Worm (Caenorhabditis elegans) whole organism, L1 larva: Measurements from ENCODE around the gene tpp-2.

Source experiments
- C16A3.4 ChIP-seq: fragments of 150-350 bp; optimal IDR thresholded peaks from 2 replicates; lab custom pipeline; 2014; ENCODE audit warnings: missing biosample characterization, missing genetic modification characterization
- alr-1 ChIP-seq: fragments of 200-800 bp; sonication (Bioruptor generic); optimal IDR thresholded peaks from 2 replicates; lab custom pipeline; 2018; ENCODE audit warnings: borderline replicate concordance, mild to moderate bottlenecking, missing genetic modification characterization, missing compliant biosample characterization
- aly-2 ChIP-seq: fragments of 150-350 bp; optimal IDR thresholded peaks from 2 replicates; lab custom pipeline; 2014; ENCODE audit warnings: missing biosample characterization, missing genetic modification characterization
- ama-1 ChIP-seq: fragments of 150-350 bp; optimal IDR thresholded peaks from 2 replicates; lab custom pipeline; 2014
- ceh-63 ChIP-seq: fragments of 200-800 bp; sonication (Bioruptor generic); optimal IDR thresholded peaks from 2 replicates; lab custom pipeline; 2018; ENCODE audit warnings: mild to moderate bottlenecking, missing genetic modification characterization, missing compliant biosample characterization
- ceh-8 ChIP-seq: fragments of 200-800 bp; sonication (Bioruptor generic); optimal IDR thresholded peaks from 2 replicates; lab custom pipeline; 2018; ENCODE audit warnings: mild to moderate bottlenecking, missing genetic modification characterization, moderate library complexity, missing compliant biosample characterization
- ceh-88 ChIP-seq: fragments of 200-800 bp; sonication (Bioruptor generic); IDR thresholded peaks from 2 replicates; pipeline ENCODE4 v1.3.6; 2022; ENCODE audit warnings: missing genetic modification characterization, missing compliant biosample characterization
- dpl-1 ChIP-seq, 3 experiments: fragments of 150-350 bp in 2 of 3; sonication (generic microtip) in 1 of 3; optimal IDR thresholded peaks; 2 replicates each; lab custom pipeline; 2014 to 2017; ENCODE audit warnings: missing biosample characterization in 3 of 3, missing genetic modification characterization in 3 of 3, missing genetic modification reagents in 3 of 3
- dsc-1 ChIP-seq: sonication (generic microtip); optimal IDR thresholded peaks from 2 replicates; lab custom pipeline; 2016; ENCODE audit warnings: mild to moderate bottlenecking, missing genetic modification characterization, missing compliant biosample characterization
- efl-1 ChIP-seq, 4 experiments: fragments of 150-350 bp; optimal IDR thresholded peaks in 3 of 4; peaks in 1 of 4; 1 replicate in 1 of 4; 2 replicates in 3 of 4; lab custom pipeline; 2014; ENCODE audit warnings: missing biosample characterization in 2 of 4, missing genetic modification characterization in 2 of 4, missing genetic modification reagents in 2 of 4
- egl-13 ChIP-seq: sonication (generic microtip); optimal IDR thresholded peaks from 2 replicates; lab custom pipeline; 2016; ENCODE audit warnings: missing genotype, missing genetic modification reagents, missing genetic modification characterization, missing compliant biosample characterization
- elt-2 ChIP-seq: sonication (generic microtip); optimal IDR thresholded peaks from 2 replicates; lab custom pipeline; 2016; ENCODE audit warnings: missing genetic modification characterization, mild to moderate bottlenecking, inconsistent platforms, missing compliant biosample characterization, missing genetic modification reagents
- elt-3 ChIP-seq, 6 experiments: fragments of 150-350 bp in 1 of 6; sonication (generic microtip); optimal IDR thresholded peaks; 2 replicates each; lab custom pipeline; 2017 to 2018; ENCODE audit warnings: missing biosample characterization in 6 of 6, missing genetic modification characterization in 6 of 6, inconsistent platforms in 1 of 6
- ets-5 ChIP-seq: fragments of 200-800 bp; sonication (Bioruptor generic); IDR thresholded peaks from 2 replicates; pipeline ENCODE4 v1.3.6; 2022; ENCODE audit warnings: missing genetic modification characterization, missing compliant biosample characterization
- fkh-8 ChIP-seq: sonication (generic microtip); optimal IDR thresholded peaks from 2 replicates; lab custom pipeline; 2016; ENCODE audit warnings: mild to moderate bottlenecking, missing genetic modification characterization, missing compliant biosample characterization
- fos-1 ChIP-seq: fragments of 150-350 bp; optimal IDR thresholded peaks from 2 replicates; lab custom pipeline; 2014; ENCODE audit warnings: missing biosample characterization, missing genetic modification characterization
- irx-1 ChIP-seq: sonication (generic microtip); optimal IDR thresholded peaks from 2 replicates; lab custom pipeline; 2016; ENCODE audit warnings: missing genetic modification characterization, missing compliant biosample characterization
- jun-1 ChIP-seq: fragments of 150-350 bp; optimal IDR thresholded peaks from 2 replicates; lab custom pipeline; 2014; ENCODE audit warnings: missing biosample characterization, missing genetic modification reagents, missing genetic modification characterization
- lin-14 ChIP-seq: fragments of 200-800 bp; sonication (Bioruptor generic); optimal IDR thresholded peaks from 2 replicates; lab custom pipeline; 2018; ENCODE audit warnings: mild to moderate bottlenecking, missing genetic modification characterization, moderate library complexity, missing compliant biosample characterization
- lin-15B ChIP-seq: fragments of 150-350 bp; sonication (generic microtip); optimal IDR thresholded peaks from 3 replicates; lab custom pipeline; 2014; ENCODE audit warnings: missing biosample characterization, missing genetic modification characterization
- lsy-2 ChIP-seq, 2 experiments: fragments of 150-350 bp; optimal IDR thresholded peaks; 2 replicates each; lab custom pipeline; 2014; ENCODE audit warnings: missing biosample characterization in 2 of 2, missing genetic modification characterization in 2 of 2
- mep-1 ChIP-seq: fragments of 150-350 bp; optimal IDR thresholded peaks from 2 replicates; lab custom pipeline; 2014; ENCODE audit warnings: missing biosample characterization, missing genetic modification characterization
- nhr-11 ChIP-seq: fragments of 150-350 bp; optimal IDR thresholded peaks from 2 replicates; lab custom pipeline; 2014; ENCODE audit warnings: missing biosample characterization, missing genetic modification characterization
- nhr-12 ChIP-seq: sonication (generic microtip); optimal IDR thresholded peaks from 2 replicates; lab custom pipeline; 2017; ENCODE audit warnings: missing biosample characterization, missing genetic modification characterization
- nhr-20 ChIP-seq: sonication (generic microtip); optimal IDR thresholded peaks from 2 replicates; lab custom pipeline; 2016; ENCODE audit warnings: mild to moderate bottlenecking, missing genetic modification characterization, missing compliant biosample characterization
- nhr-237 ChIP-seq: fragments of 150-350 bp; optimal IDR thresholded peaks from 2 replicates; lab custom pipeline; 2014; ENCODE audit warnings: missing biosample characterization, missing genetic modification characterization
- nhr-28 ChIP-seq: fragments of 150-350 bp; optimal IDR thresholded peaks from 2 replicates; lab custom pipeline; 2014; ENCODE audit warnings: missing biosample characterization, missing genetic modification characterization
- nhr-47 ChIP-seq: sonication (generic microtip); optimal IDR thresholded peaks from 2 replicates; lab custom pipeline; 2016; ENCODE audit warnings: mild to moderate bottlenecking, missing genetic modification characterization, moderate library complexity, missing compliant biosample characterization
- nhr-71 ChIP-seq: sonication (generic microtip); optimal IDR thresholded peaks from 2 replicates; lab custom pipeline; 2016; ENCODE audit warnings: mild to moderate bottlenecking, missing genetic modification characterization, moderate library complexity, missing compliant biosample characterization
- nhr-76 ChIP-seq: sonication (generic microtip); optimal IDR thresholded peaks from 2 replicates; lab custom pipeline; 2017; ENCODE audit warnings: missing biosample characterization, missing genetic modification characterization
- nhr-90 ChIP-seq: sonication (generic microtip); optimal IDR thresholded peaks from 2 replicates; lab custom pipeline; 2016; ENCODE audit warnings: mild to moderate bottlenecking, missing genetic modification characterization, missing compliant biosample characterization; ENCODE audit not compliant: poor library complexity
- pqm-1 ChIP-seq: sonication (generic microtip); optimal IDR thresholded peaks from 3 replicates; lab custom pipeline; 2017; ENCODE audit warnings: missing biosample characterization, missing genetic modification characterization
- rnt-1 ChIP-seq: sonication (generic microtip); optimal IDR thresholded peaks from 2 replicates; lab custom pipeline; 2016; ENCODE audit warnings: mild to moderate bottlenecking, missing genetic modification characterization, moderate library complexity, missing compliant biosample characterization
- snpc-4 ChIP-seq: fragments of 150-350 bp; optimal IDR thresholded peaks from 2 replicates; lab custom pipeline; 2014; ENCODE audit warnings: missing biosample characterization, missing genetic modification characterization
- snu-23 ChIP-seq: sonication (generic microtip); optimal IDR thresholded peaks from 2 replicates; lab custom pipeline; 2016; ENCODE audit warnings: missing genetic modification characterization, missing compliant biosample characterization
- sptf-1 ChIP-seq: fragments of 150-350 bp; optimal IDR thresholded peaks from 2 replicates; lab custom pipeline; 2014; ENCODE audit warnings: missing biosample characterization, missing genetic modification characterization
- tlp-1 ChIP-seq: fragments of 150-350 bp; optimal IDR thresholded peaks from 2 replicates; lab custom pipeline; 2014; ENCODE audit warnings: missing biosample characterization, missing genetic modification characterization
- unc-62 ChIP-seq: fragments of 150-350 bp; optimal IDR thresholded peaks from 2 replicates; lab custom pipeline; 2014; ENCODE audit warnings: missing biosample characterization, missing genetic modification reagents, missing genetic modification characterization
- unc-86 ChIP-seq: sonication (generic microtip); optimal IDR thresholded peaks from 2 replicates; lab custom pipeline; 2016; ENCODE audit warnings: missing genetic modification characterization, missing compliant biosample characterization
- unc-98 ChIP-seq: fragments of 200-800 bp; sonication (Bioruptor generic); IDR thresholded peaks from 2 replicates; pipeline ENCODE4 v1.3.6; 2022; ENCODE audit warnings: missing genetic modification characterization, missing compliant biosample characterization
- zip-4 ChIP-seq: fragments of 200-800 bp; sonication (Bioruptor generic); optimal IDR thresholded peaks from 2 replicates; lab custom pipeline; 2018; ENCODE audit warnings: mild to moderate bottlenecking, missing genetic modification characterization, moderate library complexity, missing compliant biosample characterization
- ztf-11 ChIP-seq, 2 experiments: sonication (generic microtip); optimal IDR thresholded peaks; 2 replicates each; lab custom pipeline; 2016 to 2017; ENCODE audit warnings: missing genetic modification characterization in 2 of 2, missing biosample characterization in 1 of 2, missing compliant biosample characterization in 1 of 2

tpp-2 gene

ce11 chrII:6135530-6135929 is 38.1 kb upstream of the tpp-2 start:
- no peak for TF ChIP-seq ceh-88
- no peak for TF ChIP-seq ets-5
- no peak for TF ChIP-seq snpc-4 (tag; lab: Kevin White, UChicago)
- TF ChIP-seq snu-23 (GFP tag; lab: Kevin White, UChicago) = no peak
- no peak for TF ChIP-seq nhr-76 (tag; lab: Kevin White, UChicago)
- TF ChIP-seq egl-13 = no peak
- no peak for TF ChIP-seq pqm-1 (tag; lab: Kevin White, UChicago)
- no peak for TF ChIP-seq nhr-237
- no peak for TF ChIP-seq nhr-90 (tag; lab: Kevin White, UChicago)

DNA sequence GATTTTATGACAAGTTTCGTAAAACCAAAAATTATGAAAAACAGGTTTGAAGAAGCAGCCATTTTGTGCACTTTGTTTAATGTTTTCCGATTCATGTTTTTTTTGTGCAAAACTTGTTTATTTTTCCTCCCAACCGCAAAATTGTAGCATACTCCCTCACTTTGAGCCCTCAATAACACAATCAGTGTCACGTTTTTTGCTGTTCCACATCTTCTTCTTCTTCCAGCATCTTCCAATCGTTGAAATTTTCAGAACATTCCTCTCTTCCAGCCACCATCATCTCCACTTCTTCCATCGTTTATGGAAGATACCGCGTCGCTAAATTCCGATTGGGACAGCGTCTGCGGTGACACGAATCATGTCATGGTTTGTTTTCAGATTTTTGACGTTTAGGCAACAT is 35.2 kb upstream of the tpp-2 start, which contains the start of gene abts-3:
abts-3 (plus strand) TSS at position 301 of the 400 bp plus-strand sequence.
- no peak for TF ChIP-seq zip-4
- no peak for TF ChIP-seq nhr-20 (tag; lab: Kevin White, UChicago)
- TF ChIP-seq aly-2 (tag; lab: Kevin White, UChicago) = no peak
- no peak for TF ChIP-seq nhr-28 (tag; lab: Kevin White, UChicago)
- TF ChIP-seq ztf-11 (tag; optimal IDR thresholded peaks at IDR 0.05; lab: Kevin White, UChicago) = no peak
- no peak for TF ChIP-seq sptf-1
- no peak for TF ChIP-seq lin-15B (tag; lab: Kevin White, UChicago)
- no peak for TF ChIP-seq dsc-1 (tag; lab: Kevin White, UChicago)
- TF ChIP-seq jun-1 (tag; lab: Kevin White, UChicago) = no peak
- no peak for TF ChIP-seq efl-1 (optimal IDR thresholded peaks at IDR 0.05; lab: Kevin White, UChicago)
- TF ChIP-seq efl-1 (GFP tag; optimal IDR thresholded peaks at IDR 0.05 in 1 of 2; lab: Kevin White, UChicago) = no peak
- TF ChIP-seq rnt-1 (tag; lab: Kevin White, UChicago) = no peak
- TF ChIP-seq alr-1 = no peak
- TF ChIP-seq nhr-71 (tag; lab: Kevin White, UChicago) = no peak
- TF ChIP-seq ceh-8 (GFP tag; lab: Kevin White, UChicago) = no peak

ce11 chrII:6125259-6125658 is 27.9 kb upstream of the tpp-2 start, which contains the start of gene rars-2:
Gene rars-2 (plus strand): TSS chrII:6125559.
- no peak for TF ChIP-seq nhr-11 (tag; lab: Kevin White, UChicago)
- no peak for TF ChIP-seq fos-1 (tag; lab: Kevin White, UChicago)
- TF ChIP-seq unc-98 (GFP tag; lab: Robert Waterston, UW) = no peak
- no peak for TF ChIP-seq unc-62 (GFP tag; lab: Kevin White, UChicago)
- no peak for TF ChIP-seq egl-13
- TF ChIP-seq fkh-8 (tag; lab: Kevin White, UChicago) = no peak
- TF ChIP-seq elt-3 (tag; optimal IDR thresholded peaks at IDR 0.05; lab: Kevin White, UChicago) = no peak

DNA sequence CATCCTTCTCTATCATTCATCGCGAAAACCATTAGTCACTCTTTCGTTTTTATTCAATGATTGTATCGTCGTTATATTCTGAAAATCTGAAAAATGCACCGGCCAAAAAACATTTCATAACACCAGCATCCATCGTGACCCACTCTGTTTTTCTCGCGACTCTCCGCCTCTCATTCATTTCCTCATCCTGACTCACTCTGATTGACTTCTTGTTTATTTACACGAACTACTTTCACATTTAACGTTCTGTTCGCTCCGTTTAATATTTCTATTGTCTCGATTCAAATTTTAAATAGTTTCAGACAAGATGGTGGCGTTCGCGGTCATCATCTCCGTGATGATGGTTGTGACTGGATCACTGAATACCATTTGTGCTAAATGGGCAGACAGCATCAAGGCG is 26.1 kb upstream of the tpp-2 start, which contains the start of gene C29H12.2:
C29H12.2 (plus strand) TSS at position 297 of the 400 bp plus-strand sequence.
- no peak for TF ChIP-seq ztf-11 (tag; optimal IDR thresholded peaks at IDR 0.05; lab: Kevin White, UChicago)
- no peak for TF ChIP-seq efl-1 (optimal IDR thresholded peaks at IDR 0.05; lab: Kevin White, UChicago)
- TF ChIP-seq efl-1 (GFP tag; optimal IDR thresholded peaks at IDR 0.05 in 1 of 2; lab: Kevin White, UChicago) = peak; percentile 9 to 32
- TF ChIP-seq ceh-63 (GFP tag; lab: Kevin White, UChicago) = no peak
- no peak for TF ChIP-seq nhr-71 (tag; lab: Kevin White, UChicago)
- TF ChIP-seq unc-62 (GFP tag; lab: Kevin White, UChicago) = no peak
- TF ChIP-seq nhr-11 (tag; lab: Kevin White, UChicago) = no peak
- peak; percentile 27 for TF ChIP-seq lin-14 (GFP tag; lab: Kevin White, UChicago)

DNA sequence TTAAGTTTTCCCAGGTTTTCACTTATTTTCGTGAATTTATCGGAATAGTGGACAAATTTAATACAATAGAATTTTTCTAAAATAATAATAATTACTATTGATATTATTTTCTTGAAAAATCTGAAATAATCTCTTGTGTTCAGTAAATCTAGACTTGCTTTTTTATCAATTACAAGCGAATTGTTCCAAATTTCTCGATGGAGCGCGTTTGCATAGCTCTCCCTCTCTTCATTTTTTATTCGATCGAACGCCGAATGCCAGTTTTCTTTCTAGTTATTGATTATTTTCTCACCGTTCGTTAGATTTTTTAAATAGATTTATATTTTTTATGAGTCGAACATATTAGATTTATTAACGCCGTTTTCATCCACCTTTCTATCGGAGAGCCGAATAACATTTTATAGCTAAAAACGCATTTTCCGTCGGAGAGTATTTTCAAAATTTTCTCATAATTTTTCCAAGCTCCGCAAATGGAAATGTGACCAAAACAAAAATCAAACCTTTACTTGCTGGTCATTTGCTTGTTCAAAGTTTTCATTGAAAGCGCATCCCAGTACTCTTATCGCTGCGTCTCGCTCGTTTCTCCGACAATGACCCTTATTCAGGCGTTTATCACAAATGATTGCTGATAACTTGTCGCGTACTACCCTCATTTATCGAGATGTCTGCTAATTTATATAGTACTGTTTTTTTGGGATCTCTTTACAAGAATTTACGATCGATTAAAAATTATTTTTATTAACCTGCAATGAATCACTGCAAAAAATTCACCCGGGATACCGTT is 25.4 kb upstream of the tpp-2 start:
- TF ChIP-seq mep-1 (tag; lab: Kevin White, UChicago) = peak; percentile 55
- no peak for TF ChIP-seq ama-1 (lab: Kevin White, UChicago)
- peak; percentile 96 for TF ChIP-seq pqm-1 (tag; lab: Kevin White, UChicago)
- peak in 1 of 6 experiments; percentile 9 for TF ChIP-seq elt-3 (tag; optimal IDR thresholded peaks at IDR 0.05; lab: Kevin White, UChicago)
- no peak for TF ChIP-seq egl-13
- peak; percentile 16 for TF ChIP-seq C16A3.4
- no peak for TF ChIP-seq irx-1
- peak; percentile 3 to 34 for TF ChIP-seq efl-1 (optimal IDR thresholded peaks at IDR 0.05; lab: Kevin White, UChicago)
- peak in 1 of 2 experiments; percentile 21 for TF ChIP-seq efl-1 (GFP tag; optimal IDR thresholded peaks at IDR 0.05 in 1 of 2; lab: Kevin White, UChicago)
- TF ChIP-seq unc-86 = no peak
- TF ChIP-seq snu-23 (GFP tag; lab: Kevin White, UChicago) = no peak
- no peak for TF ChIP-seq nhr-12 (tag; lab: Kevin White, UChicago)
- TF ChIP-seq tlp-1 (tag; lab: Kevin White, UChicago) = no peak
- TF ChIP-seq nhr-47 (tag; lab: Kevin White, UChicago) = peak; percentile 10
- peak in 1 of 2 experiments; percentile 19 for TF ChIP-seq lsy-2 (tag; optimal IDR thresholded peaks at IDR 0.05; lab: Kevin White, UChicago)
- peak in 1 of 3 experiments; percentile 30 for TF ChIP-seq dpl-1 (GFP tag; optimal IDR thresholded peaks at IDR 0.05; lab: Kevin White, UChicago)
- TF ChIP-seq elt-2 (tag; lab: Kevin White, UChicago) = peak; percentile 74
